Fruit fly (Drosophila melanogaster): ENCODE measurements around the gene CG7557.

- TF ChIP-seq CG6163 (GFP tag; IDR thresholded peaks at IDR 0.05) (no peak), Gug (GFP tag; IDR thresholded peaks at IDR 0.05) (no peak), OdsH (GFP tag; optimal IDR thresholded peaks at IDR 0.05) (no peak), CG16779 (tag; optimal IDR thresholded peaks at IDR 0.05) (no peak), dac (GFP tag; optimal IDR thresholded peaks at IDR 0.05) (no peak), CG3032 (tag; optimal IDR thresholded peaks at IDR 0.05) (no peak), Blimp-1 (GFP tag; optimal IDR thresholded peaks at IDR 0.05) (no peak)
Measured at dm6 chr3L:11420976-11421375, 24.0 kb upstream of the CG7557 start.

Measured in whole organism, prepupa.